Worm (Caenorhabditis elegans) whole organism, L1 larva: ENCODE data around the gene nhx-9.

Source experiments
- aha-1 ChIP-seq: fragments of 150-350 bp; optimal IDR thresholded peaks from 2 replicates; lab custom pipeline; 2014; ENCODE audit warnings: missing biosample characterization, missing genetic modification characterization
- blmp-1 ChIP-seq: fragments of 150-350 bp; optimal IDR thresholded peaks from 2 replicates; lab custom pipeline; 2014; ENCODE audit warnings: missing biosample characterization, missing genetic modification characterization
- ceh-63 ChIP-seq: fragments of 200-800 bp; sonication (Bioruptor generic); optimal IDR thresholded peaks from 2 replicates; lab custom pipeline; 2018; ENCODE audit warnings: mild to moderate bottlenecking, missing genetic modification characterization, missing compliant biosample characterization
- ceh-8 ChIP-seq: fragments of 200-800 bp; sonication (Bioruptor generic); optimal IDR thresholded peaks from 2 replicates; lab custom pipeline; 2018; ENCODE audit warnings: mild to moderate bottlenecking, missing genetic modification characterization, moderate library complexity, missing compliant biosample characterization
- ceh-82 ChIP-seq, 3 experiments: fragments of 150-350 bp in 1 of 3; sonication (generic microtip) in 2 of 3; optimal IDR thresholded peaks; 2 replicates each; lab custom pipeline; 2014 to 2017; ENCODE audit warnings: missing biosample characterization in 3 of 3, missing genetic modification characterization in 3 of 3
- ceh-88 ChIP-seq: fragments of 200-800 bp; sonication (Bioruptor generic); IDR thresholded peaks from 2 replicates; pipeline ENCODE4 v1.3.6; 2022; ENCODE audit warnings: missing genetic modification characterization, missing compliant biosample characterization
- dpl-1 ChIP-seq, 3 experiments: fragments of 150-350 bp in 2 of 3; sonication (generic microtip) in 1 of 3; optimal IDR thresholded peaks; 2 replicates each; lab custom pipeline; 2014 to 2017; ENCODE audit warnings: missing biosample characterization in 3 of 3, missing genetic modification characterization in 3 of 3, missing genetic modification reagents in 3 of 3
- efl-1 ChIP-seq, 4 experiments: fragments of 150-350 bp; optimal IDR thresholded peaks in 3 of 4; peaks in 1 of 4; 1 replicate in 1 of 4; 2 replicates in 3 of 4; lab custom pipeline; 2014; ENCODE audit warnings: missing biosample characterization in 2 of 4, missing genetic modification characterization in 2 of 4, missing genetic modification reagents in 2 of 4
- egl-27 ChIP-seq, 2 experiments: fragments of 150-350 bp in 1 of 2; sonication (generic microtip); optimal IDR thresholded peaks; 3 replicates each; lab custom pipeline; 2017 to 2018; ENCODE audit warnings: missing biosample characterization in 2 of 2, missing genetic modification characterization in 2 of 2, missing genetic modification reagents in 2 of 2
- elt-2 ChIP-seq: sonication (generic microtip); optimal IDR thresholded peaks from 2 replicates; lab custom pipeline; 2016; ENCODE audit warnings: missing genetic modification characterization, mild to moderate bottlenecking, inconsistent platforms, missing compliant biosample characterization, missing genetic modification reagents
- elt-3 ChIP-seq, 6 experiments: fragments of 150-350 bp in 1 of 6; sonication (generic microtip); optimal IDR thresholded peaks; 2 replicates each; lab custom pipeline; 2017 to 2018; ENCODE audit warnings: missing biosample characterization in 6 of 6, missing genetic modification characterization in 6 of 6, inconsistent platforms in 1 of 6
- fkh-10 ChIP-seq: sonication (generic microtip); optimal IDR thresholded peaks from 2 replicates; lab custom pipeline; 2017; ENCODE audit warnings: missing biosample characterization, missing genetic modification reagents, missing genetic modification characterization
- fkh-8 ChIP-seq: sonication (generic microtip); optimal IDR thresholded peaks from 2 replicates; lab custom pipeline; 2016; ENCODE audit warnings: mild to moderate bottlenecking, missing genetic modification characterization, missing compliant biosample characterization
- fos-1 ChIP-seq: fragments of 150-350 bp; optimal IDR thresholded peaks from 2 replicates; lab custom pipeline; 2014; ENCODE audit warnings: missing biosample characterization, missing genetic modification characterization
- hlh-17 ChIP-seq: fragments of 200-800 bp; sonication (Bioruptor generic); optimal IDR thresholded peaks from 2 replicates; lab custom pipeline; 2018; ENCODE audit warnings: missing genetic modification characterization, mild to moderate bottlenecking, missing compliant biosample characterization, moderate library complexity, borderline replicate concordance
- isw-1 ChIP-seq: fragments of 200-800 bp; sonication (Bioruptor generic); IDR thresholded peaks from 2 replicates; pipeline ENCODE4 v1.3.6; 2022; ENCODE audit warnings: missing genetic modification characterization, missing compliant biosample characterization
- lin-13 ChIP-seq: fragments of 150-350 bp; optimal IDR thresholded peaks from 2 replicates; lab custom pipeline; 2014; ENCODE audit warnings: missing biosample characterization, missing genetic modification reagents, missing genetic modification characterization
- lin-14 ChIP-seq: fragments of 200-800 bp; sonication (Bioruptor generic); optimal IDR thresholded peaks from 2 replicates; lab custom pipeline; 2018; ENCODE audit warnings: mild to moderate bottlenecking, missing genetic modification characterization, moderate library complexity, missing compliant biosample characterization
- lsy-2 ChIP-seq, 2 experiments: fragments of 150-350 bp; optimal IDR thresholded peaks; 2 replicates each; lab custom pipeline; 2014; ENCODE audit warnings: missing biosample characterization in 2 of 2, missing genetic modification characterization in 2 of 2
- mab-9 ChIP-seq: fragments of 200-800 bp; sonication (Bioruptor generic); IDR thresholded peaks from 2 replicates; pipeline ENCODE4 v1.3.6; 2022; ENCODE audit warnings: missing genetic modification reagents, missing genetic modification characterization, missing compliant biosample characterization
- mdl-1 ChIP-seq, 2 experiments: fragments of 150-350 bp; optimal IDR thresholded peaks; 2 replicates each; lab custom pipeline; 2014 to 2017; ENCODE audit warnings: missing biosample characterization in 2 of 2, missing genetic modification characterization in 2 of 2, inconsistent platforms in 1 of 2
- mef-2 ChIP-seq: fragments of 150-350 bp; optimal IDR thresholded peaks from 2 replicates; lab custom pipeline; 2014; ENCODE audit warnings: missing biosample characterization, missing genetic modification characterization
- mep-1 ChIP-seq: fragments of 150-350 bp; optimal IDR thresholded peaks from 2 replicates; lab custom pipeline; 2014; ENCODE audit warnings: missing biosample characterization, missing genetic modification characterization
- nhr-12 ChIP-seq: sonication (generic microtip); optimal IDR thresholded peaks from 2 replicates; lab custom pipeline; 2017; ENCODE audit warnings: missing biosample characterization, missing genetic modification characterization
- nhr-19 ChIP-seq: fragments of 200-800 bp; sonication (Bioruptor generic); conservative IDR thresholded peaks from 2 replicates; pipeline ENCODE4 v1.3.6; 2022; ENCODE audit warnings: missing genetic modification characterization, missing compliant biosample characterization
- nhr-20 ChIP-seq: sonication (generic microtip); optimal IDR thresholded peaks from 2 replicates; lab custom pipeline; 2016; ENCODE audit warnings: mild to moderate bottlenecking, missing genetic modification characterization, missing compliant biosample characterization
- nhr-28 ChIP-seq: fragments of 150-350 bp; optimal IDR thresholded peaks from 2 replicates; lab custom pipeline; 2014; ENCODE audit warnings: missing biosample characterization, missing genetic modification characterization
- nhr-76 ChIP-seq: sonication (generic microtip); optimal IDR thresholded peaks from 2 replicates; lab custom pipeline; 2017; ENCODE audit warnings: missing biosample characterization, missing genetic modification characterization
- nhr-77 ChIP-seq: fragments of 150-350 bp; optimal IDR thresholded peaks from 2 replicates; lab custom pipeline; 2014; ENCODE audit warnings: missing biosample characterization, missing genetic modification characterization
- nhr-84 ChIP-seq: sonication (generic microtip); optimal IDR thresholded peaks from 2 replicates; lab custom pipeline; 2017; ENCODE audit warnings: missing biosample characterization, missing genetic modification characterization
- nhr-85 ChIP-seq: sonication (generic microtip); peaks from one replicate; lab custom pipeline; 2016; ENCODE audit warnings: missing genetic modification characterization, inconsistent platforms, missing compliant biosample characterization
- nhr-90 ChIP-seq: sonication (generic microtip); optimal IDR thresholded peaks from 2 replicates; lab custom pipeline; 2016; ENCODE audit warnings: mild to moderate bottlenecking, missing genetic modification characterization, missing compliant biosample characterization; ENCODE audit not compliant: poor library complexity
- rnt-1 ChIP-seq: sonication (generic microtip); optimal IDR thresholded peaks from 2 replicates; lab custom pipeline; 2016; ENCODE audit warnings: mild to moderate bottlenecking, missing genetic modification characterization, moderate library complexity, missing compliant biosample characterization
- skn-1 ChIP-seq: fragments of 150-350 bp; optimal IDR thresholded peaks from 2 replicates; lab custom pipeline; 2014; ENCODE audit warnings: missing biosample characterization, missing genetic modification characterization
- snu-23 ChIP-seq: sonication (generic microtip); optimal IDR thresholded peaks from 2 replicates; lab custom pipeline; 2016; ENCODE audit warnings: missing genetic modification characterization, missing compliant biosample characterization
- sox-4 ChIP-seq: sonication (generic microtip); optimal IDR thresholded peaks from 2 replicates; lab custom pipeline; 2016; ENCODE audit warnings: missing genetic modification characterization, missing compliant biosample characterization
- sup-37 ChIP-seq: fragments of 200-800 bp; sonication (Bioruptor generic); optimal IDR thresholded peaks from 2 replicates; lab custom pipeline; 2018; ENCODE audit warnings: mild to moderate bottlenecking, missing genetic modification characterization, missing compliant biosample characterization
- swsn-7 ChIP-seq: sonication (generic microtip); optimal IDR thresholded peaks from 2 replicates; lab custom pipeline; 2016; ENCODE audit warnings: missing genetic modification characterization, missing compliant biosample characterization
- tbx-2 ChIP-seq: sonication (generic microtip); optimal IDR thresholded peaks from 2 replicates; lab custom pipeline; 2016; ENCODE audit warnings: missing genetic modification characterization, missing compliant biosample characterization
- unc-86 ChIP-seq: sonication (generic microtip); optimal IDR thresholded peaks from 2 replicates; lab custom pipeline; 2016; ENCODE audit warnings: missing genetic modification characterization, missing compliant biosample characterization
- unc-98 ChIP-seq: fragments of 200-800 bp; sonication (Bioruptor generic); IDR thresholded peaks from 2 replicates; pipeline ENCODE4 v1.3.6; 2022; ENCODE audit warnings: missing genetic modification characterization, missing compliant biosample characterization
- xbp-1 ChIP-seq: sonication (generic microtip); optimal IDR thresholded peaks from 2 replicates; lab custom pipeline; 2016; ENCODE audit warnings: missing genetic modification characterization, missing compliant biosample characterization
- ztf-4 ChIP-seq: fragments of 150-350 bp; optimal IDR thresholded peaks from 2 replicates; lab custom pipeline; 2014; ENCODE audit warnings: missing biosample characterization, missing genetic modification characterization

The nhx-9 gene

DNA sequence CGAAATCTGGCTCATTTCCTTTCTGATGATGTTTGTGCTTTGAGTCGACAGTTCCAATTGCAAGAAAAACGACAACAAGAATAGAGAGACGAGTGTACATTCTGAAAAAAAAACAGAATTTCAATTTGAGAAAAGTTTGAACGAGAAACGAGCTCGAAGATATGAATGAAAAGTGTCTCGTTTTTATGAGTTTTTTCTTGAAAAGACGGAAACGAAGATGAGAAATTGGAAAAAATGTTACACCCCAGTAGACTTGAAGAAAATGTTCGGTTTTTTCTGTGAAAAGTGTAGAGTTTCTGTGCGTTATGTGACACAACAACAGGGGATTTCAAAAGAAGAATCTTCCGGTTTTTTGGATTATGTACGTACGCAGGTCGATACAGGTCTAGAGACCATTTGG, 7.6 kb upstream of the nhx-9 start, which contains the start of gene srlf-31:
TSS of gene srlf-31 (minus strand) at position 101 of the 400 bp plus-strand sequence.
- TF ChIP-seq lin-14 (GFP tag; lab: Kevin White, UChicago) (no peak), elt-2 (tag; lab: Kevin White, UChicago) (no peak), mdl-1 (tag; optimal IDR thresholded peaks at IDR 0.05; lab: Kevin White, UChicago) (no peak), hlh-17 (GFP tag; lab: Kevin White, UChicago) (no peak), nhr-85 (tag; lab: Kevin White, UChicago) (no peak)

DNA sequence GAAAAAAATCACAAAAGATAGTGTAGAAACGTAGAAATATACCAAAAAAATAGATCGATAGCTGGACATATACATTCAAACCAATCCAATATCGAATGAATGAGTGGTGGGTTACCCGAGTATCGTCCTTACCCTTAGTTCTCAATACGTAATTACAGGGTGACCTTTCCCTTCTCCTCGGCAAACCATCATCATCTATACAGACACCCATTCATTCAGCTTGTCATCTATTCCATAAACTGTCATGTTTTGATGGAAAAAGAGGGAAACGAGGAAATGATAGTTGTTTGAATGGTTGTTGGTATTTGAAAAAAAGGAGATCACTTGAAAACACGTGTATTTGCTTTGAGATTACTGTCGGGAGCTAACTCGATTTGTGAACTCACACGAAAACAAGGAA, 6.6 kb upstream of the nhx-9 start:
- TF ChIP-seq unc-98 (GFP tag; lab: Robert Waterston, UW) (no peak), mef-2 (tag; lab: Kevin White, UChicago) (no peak), tbx-2 (tag; lab: Kevin White, UChicago) (no peak), sox-4 (no peak), sup-37 (GFP tag; lab: Kevin White, UChicago) (no peak), egl-27 (tag; optimal IDR thresholded peaks at IDR 0.05; lab: Kevin White, UChicago) (no peak), ztf-4 (tag; lab: Kevin White, UChicago) (no peak), nhr-12 (tag; lab: Kevin White, UChicago) (no peak), xbp-1 (no peak), fos-1 (tag; lab: Kevin White, UChicago) (no peak), fkh-10 (GFP tag; lab: Kevin White, UChicago) (no peak), aha-1 (tag; lab: Kevin White, UChicago) (no peak), isw-1 (GFP tag; lab: Robert Waterston, UW) (no peak), efl-1 (optimal IDR thresholded peaks at IDR 0.05; lab: Kevin White, UChicago) (no peak), efl-1 (GFP tag; optimal IDR thresholded peaks at IDR 0.05 in 1 of 2; lab: Kevin White, UChicago) (no peak), snu-23 (GFP tag; lab: Kevin White, UChicago) (no peak), mep-1 (tag; lab: Kevin White, UChicago) (no peak), ceh-8 (GFP tag; lab: Kevin White, UChicago) (no peak), elt-3 (tag; optimal IDR thresholded peaks at IDR 0.05; lab: Kevin White, UChicago) (no peak)
- TF ChIP-seq, all 84 proteins: peak for 0

DNA sequence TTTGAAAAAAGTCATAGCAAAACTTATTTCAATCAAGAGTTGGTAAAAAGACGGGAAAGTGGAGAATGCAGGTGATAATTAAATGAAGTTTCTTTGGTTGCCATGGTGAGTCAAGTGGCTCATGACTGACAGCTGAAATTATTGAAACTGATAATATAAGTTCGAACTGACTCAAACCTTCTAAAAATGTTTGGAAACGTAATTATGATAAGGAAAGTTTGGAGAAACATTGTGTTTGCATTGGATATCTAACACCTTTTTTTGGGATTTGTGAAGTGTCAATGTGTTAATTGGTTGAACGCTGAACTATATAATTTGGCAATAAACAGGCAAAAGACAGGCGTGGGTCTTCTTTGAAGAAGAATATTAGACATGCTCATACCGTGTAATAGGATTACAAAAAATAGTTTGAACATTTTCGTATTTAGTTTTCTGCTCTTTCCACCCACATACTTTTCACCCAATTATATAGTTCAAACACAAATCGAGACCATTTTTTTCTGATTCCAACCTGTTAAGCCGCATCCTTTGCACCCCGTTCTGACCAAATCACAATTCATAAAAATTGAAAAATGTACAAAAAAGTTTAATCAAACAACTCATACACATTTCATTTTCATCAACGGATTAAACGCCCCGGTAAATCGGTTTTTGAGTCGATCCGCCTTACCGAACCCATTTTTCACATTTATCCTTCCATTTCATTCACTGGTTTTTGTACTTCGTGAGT, 5.2 kb upstream of the nhx-9 start, which contains the start of the genes srlf-33 and srlf-32:
TSS of gene srlf-33 (minus strand) at position 101 of the 730 bp plus-strand sequence.
TSS of gene srlf-32 (plus strand) at position 680 of the 730 bp plus-strand sequence.
- TF ChIP-seq fkh-8 (tag; lab: Kevin White, UChicago) (no peak), elt-2 (tag; lab: Kevin White, UChicago) (no peak), efl-1 (optimal IDR thresholded peaks at IDR 0.05; lab: Kevin White, UChicago) (no peak), efl-1 (GFP tag; optimal IDR thresholded peaks at IDR 0.05 in 1 of 2; lab: Kevin White, UChicago) (peak in 1 of 2 experiments; percentile 43), mab-9 (no peak), unc-86 (tag; lab: Kevin White, UChicago) (no peak), swsn-7 (tag; lab: Kevin White, UChicago) (no peak)
- TF ChIP-seq, all 84 proteins: peak for 1

DNA sequence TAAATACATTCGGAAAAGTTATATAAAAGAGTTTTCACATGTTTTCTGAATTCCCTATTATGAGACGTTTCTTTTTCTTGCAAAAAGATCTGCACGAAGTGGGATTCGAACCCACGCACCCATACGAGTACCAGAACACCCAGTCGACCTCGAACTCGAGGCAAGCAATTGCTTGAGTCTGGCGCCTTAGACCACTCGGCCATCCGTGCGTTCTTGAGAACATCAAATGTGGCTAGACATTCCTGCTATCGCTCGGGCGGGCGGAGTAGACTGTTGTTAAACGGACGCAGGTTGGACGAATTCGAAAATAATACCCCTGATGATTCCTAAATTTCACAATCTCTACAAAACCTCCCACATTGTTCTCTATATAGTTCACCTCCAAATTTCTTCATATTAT, 2.3 kb upstream of the nhx-9 start:
- TF ChIP-seq mef-2 (tag; lab: Kevin White, UChicago) (no peak), efl-1 (optimal IDR thresholded peaks at IDR 0.05; lab: Kevin White, UChicago) (peak; percentile 27 to 46), efl-1 (GFP tag; optimal IDR thresholded peaks at IDR 0.05 in 1 of 2; lab: Kevin White, UChicago) (peak; percentile 6 to 88), nhr-20 (tag; lab: Kevin White, UChicago) (peak; percentile 94), nhr-77 (tag; lab: Kevin White, UChicago) (peak; percentile 30), dpl-1 (GFP tag; optimal IDR thresholded peaks at IDR 0.05; lab: Kevin White, UChicago) (peak in 2 of 3 experiments; percentile 14 to 16), nhr-84 (tag; lab: Kevin White, UChicago) (no peak), ceh-88 (GFP tag; lab: Robert Waterston, UW) (peak; percentile 41; the same call in 1 of the 2 replicates), swsn-7 (tag; lab: Kevin White, UChicago) (peak; percentile 29), lsy-2 (tag; optimal IDR thresholded peaks at IDR 0.05; lab: Kevin White, UChicago) (peak in 1 of 2 experiments; percentile 66), xbp-1 (peak; percentile 25), snu-23 (GFP tag; lab: Kevin White, UChicago) (peak; percentile 76), mep-1 (tag; lab: Kevin White, UChicago) (peak; percentile 23), nhr-19 (GFP tag; lab: Robert Waterston, UW) (peak; percentile 63), skn-1 (tag; lab: Kevin White, UChicago) (peak; percentile 55), rnt-1 (peak; percentile 83), lin-13 (GFP tag; lab: Kevin White, UChicago) (peak; percentile 11), tbx-2 (tag; lab: Kevin White, UChicago) (peak; percentile 15), ceh-63 (GFP tag; lab: Kevin White, UChicago) (no peak), fos-1 (tag; lab: Kevin White, UChicago) (peak; percentile 49), ceh-82 (tag; optimal IDR thresholded peaks at IDR 0.05; lab: Kevin White, UChicago) (peak in 2 of 3 experiments; percentile 27 to 35), nhr-90 (tag; lab: Kevin White, UChicago) (peak; percentile 68), nhr-76 (tag; lab: Kevin White, UChicago) (no peak), blmp-1 (tag; lab: Kevin White, UChicago) (peak; percentile 19), nhr-28 (tag; lab: Kevin White, UChicago) (no peak)
